Worm (Caenorhabditis elegans) whole organism, mixed stage, embryonic: ENCODE results near the gene acr-20.

Source experiments
- M03D4.4 ChIP-seq: sonication (generic microtip); optimal IDR thresholded peaks from 2 replicates; lab custom pipeline; 2017; ENCODE audit warnings: mild to moderate bottlenecking, missing genetic modification characterization, missing compliant biosample characterization
- bed-3 ChIP-seq: fragments of 200-800 bp; sonication (Bioruptor generic); optimal IDR thresholded peaks from 3 replicates; lab custom pipeline; 2018; ENCODE audit warnings: mild to moderate bottlenecking, missing genetic modification characterization, moderate library complexity, missing compliant biosample characterization
- blmp-1 ChIP-seq: fragments of 150-350 bp; optimal IDR thresholded peaks from 2 replicates; lab custom pipeline; 2014; ENCODE audit warnings: missing biosample characterization, missing genetic modification characterization
- ceh-39 ChIP-seq: fragments of 150-350 bp; optimal IDR thresholded peaks from 2 replicates; lab custom pipeline; 2014; ENCODE audit warnings: missing biosample characterization, missing genetic modification characterization
- ceh-43 ChIP-seq: fragments of 200-800 bp; sonication (Bioruptor generic); optimal IDR thresholded peaks from 2 replicates; lab custom pipeline; 2018; ENCODE audit warnings: mild to moderate bottlenecking, missing genetic modification characterization, moderate library complexity, missing compliant biosample characterization
- ceh-83 ChIP-seq: fragments of 200-800 bp; sonication (Bioruptor generic); optimal IDR thresholded peaks from 2 replicates; lab custom pipeline; 2018; ENCODE audit warnings: mild to moderate bottlenecking, missing genetic modification characterization, missing compliant biosample characterization
- ces-1 ChIP-seq: fragments of 150-350 bp; optimal IDR thresholded peaks from 2 replicates; lab custom pipeline; 2014; ENCODE audit warnings: missing biosample characterization, missing genetic modification reagents, missing genetic modification characterization
- cnd-1 ChIP-seq: fragments of 200-800 bp; sonication (Bioruptor generic); optimal IDR thresholded peaks from 2 replicates; lab custom pipeline; 2018; ENCODE audit warnings: mild to moderate bottlenecking, missing genetic modification characterization, missing compliant biosample characterization
- drap-1 ChIP-seq: fragments of 200-800 bp; sonication (Bioruptor generic); optimal IDR thresholded peaks from 3 replicates; lab custom pipeline; 2018; ENCODE audit warnings: mild to moderate bottlenecking, missing genetic modification characterization, missing compliant biosample characterization
- elt-1 ChIP-seq: sonication (generic microtip); optimal IDR thresholded peaks from 2 replicates; lab custom pipeline; 2017; ENCODE audit warnings: missing genetic modification characterization, mild to moderate bottlenecking, missing compliant biosample characterization, antibody characterized with exemption, moderate library complexity, borderline replicate concordance; ENCODE audit not compliant: insufficient read depth
- elt-3 ChIP-seq: fragments of 150-350 bp; optimal IDR thresholded peaks from 2 replicates; lab custom pipeline; 2014; ENCODE audit warnings: missing biosample characterization, missing genetic modification characterization
- flh-1 ChIP-seq: fragments of 200-800 bp; sonication (Bioruptor generic); optimal IDR thresholded peaks from 2 replicates; lab custom pipeline; 2018; ENCODE audit warnings: mild to moderate bottlenecking, missing genetic modification characterization, moderate library complexity, missing compliant biosample characterization
- ham-2 ChIP-seq: fragments of 200-800 bp; sonication (Bioruptor generic); optimal IDR thresholded peaks from 2 replicates; lab custom pipeline; 2018; ENCODE audit warnings: mild to moderate bottlenecking, missing genetic modification characterization, missing compliant biosample characterization
- hlh-1 ChIP-seq: fragments of 150-350 bp; optimal IDR thresholded peaks from 2 replicates; lab custom pipeline; 2014; ENCODE audit warnings: missing biosample characterization, missing genetic modification reagents, missing genetic modification characterization
- lin-13 ChIP-seq: fragments of 150-350 bp; optimal IDR thresholded peaks from 2 replicates; lab custom pipeline; 2014; ENCODE audit warnings: missing biosample characterization, missing genetic modification characterization
- lin-32 ChIP-seq: fragments of 200-800 bp; sonication (Bioruptor generic); optimal IDR thresholded peaks from 2 replicates; lab custom pipeline; 2018; ENCODE audit warnings: mild to moderate bottlenecking, missing genetic modification characterization, missing compliant biosample characterization
- lsy-2 ChIP-seq: fragments of 150-350 bp; optimal IDR thresholded peaks from 2 replicates; lab custom pipeline; 2014; ENCODE audit warnings: missing biosample characterization, missing genetic modification characterization
- mab-5 ChIP-seq: fragments of 150-350 bp; optimal IDR thresholded peaks from 2 replicates; lab custom pipeline; 2014; ENCODE audit warnings: missing biosample characterization, missing genetic modification characterization
- mep-1 ChIP-seq: fragments of 150-350 bp; optimal IDR thresholded peaks from 2 replicates; lab custom pipeline; 2017; ENCODE audit warnings: missing biosample characterization, missing genetic modification reagents, missing genetic modification characterization, inconsistent platforms
- mls-2 ChIP-seq: sonication (generic microtip); optimal IDR thresholded peaks from 2 replicates; lab custom pipeline; 2016; ENCODE audit warnings: mild to moderate bottlenecking, missing genetic modification characterization, moderate library complexity, missing compliant biosample characterization
- nhr-12 ChIP-seq: fragments of 150-350 bp; optimal IDR thresholded peaks from 2 replicates; lab custom pipeline; 2014; ENCODE audit warnings: missing biosample characterization, missing genetic modification characterization
- nhr-2 ChIP-seq: fragments of 150-350 bp; optimal IDR thresholded peaks from 2 replicates; lab custom pipeline; 2014; ENCODE audit warnings: missing biosample characterization, missing genetic modification characterization
- nhr-237 ChIP-seq: fragments of 150-350 bp; optimal IDR thresholded peaks from 2 replicates; lab custom pipeline; 2014; ENCODE audit warnings: missing biosample characterization, missing genetic modification characterization
- nhr-28 ChIP-seq: fragments of 150-350 bp; optimal IDR thresholded peaks from 2 replicates; lab custom pipeline; 2014; ENCODE audit warnings: missing biosample characterization, missing genetic modification characterization
- nhr-76 ChIP-seq: sonication (generic microtip); optimal IDR thresholded peaks from 2 replicates; lab custom pipeline; 2017; ENCODE audit warnings: missing biosample characterization, missing genetic modification characterization
- pha-4 ChIP-seq: fragments of 150-350 bp; optimal IDR thresholded peaks from 2 replicates; lab custom pipeline; 2018; ENCODE audit warnings: missing biosample characterization, missing genetic modification reagents, missing genetic modification characterization
- sem-2 ChIP-seq: fragments of 200-800 bp; sonication (Bioruptor generic); optimal IDR thresholded peaks from 2 replicates; lab custom pipeline; 2018; ENCODE audit warnings: mild to moderate bottlenecking, missing genetic modification characterization, missing compliant biosample characterization
- snpc-4 ChIP-seq: fragments of 150-350 bp; optimal IDR thresholded peaks from 2 replicates; lab custom pipeline; 2014; ENCODE audit warnings: missing biosample characterization, missing genetic modification characterization
- sptf-1 ChIP-seq: sonication (generic microtip); optimal IDR thresholded peaks from 2 replicates; lab custom pipeline; 2017; ENCODE audit warnings: mild to moderate bottlenecking, missing genetic modification characterization, moderate library complexity, missing compliant biosample characterization
- tbx-8 ChIP-seq: fragments of 200-800 bp; sonication (Bioruptor generic); optimal IDR thresholded peaks from 2 replicates; lab custom pipeline; 2018; ENCODE audit warnings: mild to moderate bottlenecking, missing genetic modification characterization, moderate library complexity, missing compliant biosample characterization
- unc-120 ChIP-seq: sonication (generic microtip); optimal IDR thresholded peaks from 2 replicates; lab custom pipeline; 2017; ENCODE audit warnings: missing genetic modification characterization, missing compliant biosample characterization; ENCODE audit not compliant: poor library complexity, severe bottlenecking
- unc-39 ChIP-seq: fragments of 150-350 bp; optimal IDR thresholded peaks from 2 replicates; lab custom pipeline; 2014; ENCODE audit warnings: missing biosample characterization, missing genetic modification characterization
- unc-62 ChIP-seq: fragments of 150-350 bp; optimal IDR thresholded peaks from 2 replicates; lab custom pipeline; 2014; ENCODE audit warnings: missing biosample characterization, missing genetic modification reagents, missing genetic modification characterization
- zip-8 ChIP-seq: fragments of 150-350 bp; optimal IDR thresholded peaks from 2 replicates; lab custom pipeline; 2014; ENCODE audit warnings: missing biosample characterization, missing genetic modification characterization
- ztf-11 ChIP-seq: fragments of 150-350 bp; optimal IDR thresholded peaks from 2 replicates; lab custom pipeline; 2014; ENCODE audit warnings: missing biosample characterization, missing genetic modification characterization

Gene acr-20

DNA sequence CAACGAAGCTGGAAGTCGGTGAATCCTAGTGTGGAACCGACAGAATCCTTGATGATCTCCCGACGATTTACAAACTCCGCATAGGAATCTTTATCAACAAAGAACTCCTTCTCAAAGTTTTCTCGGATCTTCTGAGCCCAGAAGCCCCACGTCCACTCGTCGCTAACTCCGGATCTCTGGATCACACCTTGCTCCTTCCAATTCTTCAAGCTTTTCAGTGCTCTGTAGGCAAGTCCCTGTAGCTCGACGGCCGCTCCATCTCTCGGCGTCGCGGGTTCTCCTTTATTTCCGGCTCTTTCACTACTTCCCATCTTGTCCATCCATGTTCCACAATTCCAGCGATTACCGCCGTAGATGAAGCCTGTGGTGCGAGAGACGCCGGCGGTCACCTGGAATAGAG is 26.3 kb downstream of the acr-20 start:
- TF ChIP-seq lin-13 (no peak), unc-39 (tag; lab: Kevin White, UChicago) (no peak), nhr-28 (tag; lab: Kevin White, UChicago) (no peak), ztf-11 (tag; lab: Kevin White, UChicago) (no peak), nhr-12 (tag; lab: Kevin White, UChicago) (no peak), drap-1 (no peak), lin-32 (GFP tag; lab: Kevin White, UChicago) (no peak), sptf-1 (tag; lab: Kevin White, UChicago) (no peak)

DNA sequence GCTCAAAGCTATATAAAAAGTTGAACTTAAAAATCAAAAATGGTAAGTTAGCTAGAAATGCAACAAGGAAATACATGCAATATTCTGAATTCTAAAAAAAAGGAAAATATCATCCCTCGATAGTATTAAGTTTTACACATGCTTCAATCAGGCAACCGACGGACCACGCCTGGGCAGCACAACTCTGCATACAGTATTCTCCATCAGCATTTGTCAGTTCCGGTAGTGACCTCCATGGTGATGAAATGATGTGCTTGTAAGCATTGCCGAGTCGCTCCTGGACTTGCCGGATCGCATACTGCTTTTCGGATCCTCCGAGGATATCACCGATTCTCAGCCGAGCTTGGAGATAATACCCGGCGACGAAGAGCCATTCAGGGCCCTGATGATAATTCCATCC is 26.9 kb downstream of the acr-20 start:
- TF ChIP-seq tbx-8 (GFP tag; lab: Kevin White, UChicago) (no peak), sem-2 (no peak), mls-2 (tag; lab: Kevin White, UChicago) (no peak), drap-1 (no peak), blmp-1 (tag; lab: Kevin White, UChicago) (no peak), nhr-2 (tag; lab: Kevin White, UChicago) (no peak), lsy-2 (tag; lab: Kevin White, UChicago) (no peak)

DNA sequence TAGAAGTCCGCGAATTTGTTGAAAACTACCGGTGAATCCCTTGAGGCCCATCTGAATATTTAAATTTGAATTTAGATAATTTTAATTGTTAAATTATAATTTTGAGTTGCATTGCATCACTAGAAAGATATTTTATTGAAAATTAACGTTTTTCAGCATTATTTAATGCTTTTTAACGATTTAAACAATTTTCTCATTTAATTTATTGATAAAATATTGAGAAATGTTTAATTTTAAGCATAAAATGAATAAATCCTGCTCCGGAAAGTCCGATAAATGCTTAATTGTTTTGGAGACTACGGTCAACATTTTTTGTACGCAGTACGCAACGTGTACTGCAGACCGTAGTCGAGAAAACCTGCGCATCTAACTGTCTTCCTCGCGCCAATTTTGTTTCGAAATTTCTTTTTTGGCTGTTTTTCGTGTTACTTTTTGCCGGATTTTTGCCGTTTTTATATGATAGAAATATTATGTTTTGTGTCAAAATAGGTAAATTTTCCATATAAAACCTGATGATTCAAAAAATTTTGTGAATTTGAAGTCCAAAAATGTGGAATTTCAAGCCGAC is 28.3 kb downstream of the acr-20 start, which contains the start of the genes Y54G11A.17, lin-7 and elof-1:
TSS of gene Y54G11A.17 (minus strand) at position 51 of the 568 bp plus-strand sequence.
TSS of gene lin-7 (minus strand) at position 51 of the 568 bp plus-strand sequence.
TSS of gene elof-1 (plus strand) at position 383 of the 568 bp plus-strand sequence.
- TF ChIP-seq mep-1 (peak; percentile 91), unc-39 (tag; lab: Kevin White, UChicago) (no peak), ztf-11 (tag; lab: Kevin White, UChicago) (no peak), nhr-12 (tag; lab: Kevin White, UChicago) (no peak), ces-1 (GFP tag; lab: Kevin White, UChicago) (peak; percentile 90), elt-3 (tag; lab: Kevin White, UChicago) (no peak), unc-120 (tag; lab: Kevin White, UChicago) (peak; percentile 57), blmp-1 (tag; lab: Kevin White, UChicago) (no peak), cnd-1 (no peak), sem-2 (no peak), unc-62 (peak; percentile 20), mls-2 (tag; lab: Kevin White, UChicago) (peak; percentile 75), lin-13 (peak; percentile 87), nhr-28 (tag; lab: Kevin White, UChicago) (no peak), ham-2 (no peak), ceh-39 (tag; lab: Kevin White, UChicago) (peak; percentile 87), lin-32 (GFP tag; lab: Kevin White, UChicago) (no peak), lsy-2 (tag; lab: Kevin White, UChicago) (peak; percentile 99), ceh-83 (GFP tag; lab: Kevin White, UChicago) (no peak), bed-3 (GFP tag; lab: Kevin White, UChicago) (no peak), drap-1 (peak; percentile 23), sptf-1 (tag; lab: Kevin White, UChicago) (peak; percentile 85), nhr-2 (tag; lab: Kevin White, UChicago) (peak; percentile 63), nhr-76 (tag; lab: Kevin White, UChicago) (no peak), flh-1 (GFP tag; lab: Kevin White, UChicago) (no peak), tbx-8 (GFP tag; lab: Kevin White, UChicago) (no peak), zip-8 (tag; lab: Kevin White, UChicago) (no peak), snpc-4 (no peak), mab-5 (tag; lab: Kevin White, UChicago) (no peak), ceh-43 (peak; percentile 28), nhr-237 (tag; lab: Kevin White, UChicago) (peak; percentile 82), pha-4 (tag; lab: Kevin White, UChicago) (peak; percentile 74), elt-1 (tag; lab: Kevin White, UChicago) (no peak), hlh-1 (tag; lab: Kevin White, UChicago) (peak; percentile 36), M03D4.4 (tag; lab: Kevin White, UChicago) (peak; percentile 14)
